Fruit fly (Drosophila melanogaster) whole organism, wandering third instar larva: Measurements from ENCODE around the gene rtv.
A peak's percentile ranks its signal among the peaks of the same experiment; 100 is the strongest.

Experiments
- Abd-B ChIP-seq: fragments of >200 bp; optimal IDR thresholded peaks from 2 replicates; lab custom pipeline; 2017; ENCODE audit warnings: missing biosample characterization, missing genetic modification characterization
- CG32264 ChIP-seq: fragments of 200-800 bp; sonication (Bioruptor generic); optimal IDR thresholded peaks from 2 replicates; lab custom pipeline; 2016; ENCODE audit warnings: missing biosample characterization, missing genetic modification characterization
- CG9705 ChIP-seq: fragments of 200-800 bp; sonication (Bioruptor generic); optimal IDR thresholded peaks from 2 replicates; lab custom pipeline; 2018; ENCODE audit warnings: missing biosample characterization, mild to moderate bottlenecking, missing genetic modification characterization
- CrebA ChIP-seq: fragments of 200-800 bp; sonication (Bioruptor generic); optimal IDR thresholded peaks from 2 replicates; lab custom pipeline; 2016; ENCODE audit warnings: missing biosample characterization, mild to moderate bottlenecking, missing genetic modification characterization, borderline replicate concordance
- Dfd ChIP-seq: fragments of >200 bp; optimal IDR thresholded peaks from 2 replicates; lab custom pipeline; 2017; ENCODE audit warnings: missing biosample characterization, missing genetic modification characterization
- GATAd ChIP-seq: sonication (Bioruptor generic); optimal IDR thresholded peaks from 2 replicates; lab custom pipeline; 2016; ENCODE audit warnings: missing biosample characterization, missing genetic modification characterization
- HLH106 ChIP-seq: fragments of 200-800 bp; optimal IDR thresholded peaks from 3 replicates; lab custom pipeline; 2019; ENCODE audit warnings: missing biosample characterization, mild to moderate bottlenecking, missing genetic modification characterization, moderate library complexity
- Hnf4 ChIP-seq: fragments of 200-800 bp; sonication (Bioruptor generic); optimal IDR thresholded peaks from 2 replicates; lab custom pipeline; 2016; ENCODE audit warnings: missing biosample characterization, mild to moderate bottlenecking, missing genetic modification characterization
- Hr78 ChIP-seq: fragments of >200 bp; optimal IDR thresholded peaks from 2 replicates; lab custom pipeline; 2017; ENCODE audit warnings: missing biosample characterization, missing genetic modification characterization
- Jra ChIP-seq: sonication (Bioruptor generic); optimal IDR thresholded peaks from 2 replicates; lab custom pipeline; 2016; ENCODE audit warnings: missing biosample characterization, missing genetic modification characterization
- Mio ChIP-seq: sonication (Bioruptor generic); optimal IDR thresholded peaks from 2 replicates; lab custom pipeline; 2016; ENCODE audit warnings: missing biosample characterization, missing genetic modification characterization
- Myc ChIP-seq: fragments of >200 bp; optimal IDR thresholded peaks from 2 replicates; lab custom pipeline; 2017
- N ChIP-seq: fragments of >200 bp; optimal IDR thresholded peaks from 2 replicates; lab custom pipeline; 2018; ENCODE audit warnings: missing biosample characterization, missing external identifiers, missing genetic modification characterization
- OdsH ChIP-seq: fragments of 200-800 bp; sonication (Bioruptor generic); optimal IDR thresholded peaks from 2 replicates; lab custom pipeline; 2016; ENCODE audit warnings: missing biosample characterization, mild to moderate bottlenecking, missing genetic modification characterization
- Rel ChIP-seq, 2 experiments: fragments of 200-800 bp; sonication (Bioruptor generic) in 1 of 2; optimal IDR thresholded peaks; 2 replicates in 1 of 2; 3 replicates in 1 of 2; lab custom pipeline; 2016 to 2019; ENCODE audit warnings: mild to moderate bottlenecking in 2 of 2, missing biosample characterization in 2 of 2, missing genetic modification characterization in 2 of 2, moderate library complexity in 1 of 2
- Sp1 ChIP-seq: fragments of 200-800 bp; sonication (Bioruptor generic); optimal IDR thresholded peaks from 3 replicates; lab custom pipeline; 2019; ENCODE audit warnings: missing biosample characterization, mild to moderate bottlenecking, missing genetic modification characterization, moderate library complexity
- Vsx2 ChIP-seq: fragments of 200-300, 225-300 bp; sonication (Bioruptor generic); optimal IDR thresholded peaks from 2 replicates; lab custom pipeline; 2018; ENCODE audit warnings: missing biosample characterization, missing genetic modification characterization; ENCODE audit not compliant: partially characterized antibody
- br ChIP-seq: fragments of 200-800 bp; sonication (Bioruptor generic); optimal IDR thresholded peaks from 2 replicates; lab custom pipeline; 2016; ENCODE audit warnings: missing biosample characterization, missing genetic modification characterization
- brk ChIP-seq: fragments of 200-800 bp; sonication (Bioruptor generic); optimal IDR thresholded peaks from 2 replicates; lab custom pipeline; 2016; ENCODE audit warnings: missing biosample characterization, mild to moderate bottlenecking, missing genetic modification characterization
- dmrt93B ChIP-seq: fragments of 200-800 bp; sonication (Bioruptor generic); optimal IDR thresholded peaks from 2 replicates; lab custom pipeline; 2018; ENCODE audit warnings: missing biosample characterization, mild to moderate bottlenecking, missing genetic modification characterization
- ey ChIP-seq: fragments of 200-800 bp; sonication (Bioruptor generic); optimal IDR thresholded peaks from 2 replicates; lab custom pipeline; 2016; ENCODE audit warnings: missing biosample characterization, missing genetic modification characterization
- fru ChIP-seq: fragments of 200-800 bp; sonication (Bioruptor generic); optimal IDR thresholded peaks from 3 replicates; lab custom pipeline; 2016; ENCODE audit warnings: missing biosample characterization, mild to moderate bottlenecking, missing genetic modification characterization
- jim ChIP-seq: fragments of 175-275, 200-325 bp; sonication (Bioruptor generic); optimal IDR thresholded peaks from 2 replicates; lab custom pipeline; 2016; ENCODE audit warnings: missing biosample characterization, mild to moderate bottlenecking, missing genetic modification characterization
- lola ChIP-seq: fragments of >200 bp; optimal IDR thresholded peaks from 2 replicates; lab custom pipeline; 2017; ENCODE audit warnings: missing biosample characterization, missing genetic modification characterization
- pan ChIP-seq: fragments of >200 bp; optimal IDR thresholded peaks from 2 replicates; lab custom pipeline; 2017
- psq ChIP-seq: fragments of 200-800 bp; sonication (Bioruptor generic); optimal IDR thresholded peaks from 3 replicates; lab custom pipeline; 2017; ENCODE audit warnings: missing biosample characterization, mild to moderate bottlenecking, missing genetic modification characterization, moderate library complexity
- rgr ChIP-seq: fragments of 200-800 bp; sonication (Bioruptor generic); optimal IDR thresholded peaks from 3 replicates; lab custom pipeline; 2016; ENCODE audit warnings: missing biosample characterization, mild to moderate bottlenecking, missing genetic modification characterization
- sv ChIP-seq: fragments of 200-800 bp; sonication (Bioruptor generic); optimal IDR thresholded peaks from 3 replicates; lab custom pipeline; 2016; ENCODE audit warnings: missing biosample characterization, missing genetic modification characterization
- tai ChIP-seq: sonication (Bioruptor generic); optimal IDR thresholded peaks from 2 replicates; lab custom pipeline; 2016; ENCODE audit warnings: missing biosample characterization, missing genetic modification characterization
- usp ChIP-seq: fragments of >200 bp; optimal IDR thresholded peaks from 2 replicates; lab custom pipeline; 2017; ENCODE audit warnings: missing biosample characterization, missing genetic modification characterization
- woc ChIP-seq: sonication (Bioruptor generic); optimal IDR thresholded peaks from 2 replicates; lab custom pipeline; 2016; ENCODE audit warnings: missing biosample characterization, mild to moderate bottlenecking, missing genetic modification characterization

rtv gene

dm6 chrX:11146598-11147176 is 7.1 kb downstream of the rtv start (continued):
- TF ChIP-seq dmrt93B, result no peak
- no peak for TF ChIP-seq Mio
- TF ChIP-seq N (GFP tag; lab: Kevin White, UChicago), result no peak
- TF ChIP-seq Abd-B (GFP tag; lab: Kevin White, UChicago), result no peak
- TF ChIP-seq ey (GFP tag; lab: Kevin White, UChicago), result peak; percentile 28
- TF ChIP-seq OdsH (GFP tag; lab: Kevin White, UChicago), result peak; percentile 20
- peak; percentile 39 for TF ChIP-seq Sp1
- TF ChIP-seq jim (GFP tag; lab: Kevin White, UChicago), result no peak
- no peak for TF ChIP-seq CrebA
- TF ChIP-seq fru (GFP tag; lab: Kevin White, UChicago), result peak; percentile 48
- peak; percentile 40 for TF ChIP-seq rgr (GFP tag; lab: Kevin White, UChicago)
- TF ChIP-seq Hnf4 (GFP tag; lab: Kevin White, UChicago), result no peak
- TF ChIP-seq tai (GFP tag; lab: Kevin White, UChicago), result no peak
- TF ChIP-seq lola, result no peak
- no peak for TF ChIP-seq Jra (GFP tag; lab: Kevin White, UChicago)

DNA sequence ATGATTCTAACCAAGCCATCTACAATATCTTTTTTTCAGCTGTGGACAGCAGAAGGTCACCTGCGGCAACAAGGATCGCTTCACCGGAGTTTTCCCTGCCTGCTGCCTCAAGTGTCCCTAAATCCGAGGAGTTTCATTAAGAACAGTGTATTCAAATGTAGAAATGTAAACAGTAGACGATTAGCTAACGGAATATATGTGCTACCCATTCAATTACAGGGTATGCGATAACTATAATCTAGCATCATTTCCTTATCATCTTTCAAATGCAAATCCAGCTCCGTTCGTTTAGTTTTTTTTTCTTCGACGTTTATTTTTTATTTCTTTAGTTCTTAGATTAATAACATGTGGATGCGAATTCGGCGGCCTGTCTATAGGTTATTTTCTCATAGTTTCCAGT is 9.2 kb downstream of the rtv start:
- TF ChIP-seq HLH106 (tag; lab: Kevin White, UChicago) (no peak), OdsH (GFP tag; lab: Kevin White, UChicago) (no peak), rgr (GFP tag; lab: Kevin White, UChicago) (no peak), lola (no peak), pan (lab: Kevin White, UChicago) (no peak), psq (GFP tag; lab: Kevin White, UChicago) (no peak), sv (GFP tag; lab: Kevin White, UChicago) (no peak), Jra (GFP tag; lab: Kevin White, UChicago) (no peak), dmrt93B (no peak), Hnf4 (GFP tag; lab: Kevin White, UChicago) (no peak), Rel (GFP tag; optimal IDR thresholded peaks at IDR 0.05; lab: Kevin White, UChicago) (no peak), Rel (tag; optimal IDR thresholded peaks at IDR 0.05; lab: Kevin White, UChicago) (no peak), fru (GFP tag; lab: Kevin White, UChicago) (no peak), Vsx2 (GFP tag; lab: Kevin White, UChicago) (no peak), usp (no peak), GATAd (GFP tag; lab: Kevin White, UChicago) (no peak), br (GFP tag; lab: Kevin White, UChicago) (no peak), brk (GFP tag; lab: Kevin White, UChicago) (no peak), Sp1 (no peak), Hr78 (no peak), Dfd (no peak)
- TF ChIP-seq, all 38 proteins: peak for 0

DNA sequence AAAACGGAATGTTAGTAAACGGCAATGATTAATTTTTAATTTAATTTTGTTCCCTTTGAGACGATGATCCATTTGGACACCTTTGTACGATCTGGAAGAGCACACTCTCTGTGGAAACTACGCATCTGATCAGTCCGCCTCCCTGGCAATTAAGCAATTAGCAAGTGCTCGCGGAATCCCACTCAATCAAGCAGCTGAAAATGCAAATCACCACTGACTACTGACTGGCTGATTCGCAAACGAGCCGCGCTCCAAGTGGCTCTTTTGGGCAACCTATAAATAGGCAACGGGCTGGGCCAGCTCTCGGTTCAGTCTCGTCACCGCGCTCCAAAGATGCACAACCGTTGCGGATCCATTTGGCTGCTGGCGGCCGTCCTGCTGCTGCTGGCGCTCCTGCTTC is 10.0 kb downstream of the rtv start, which contains the start of gene CG15201:
Gene CG15201, plus strand, starts transcription at position 301 of the 400 bp plus-strand sequence.
- no peak for TF ChIP-seq HLH106 (tag; lab: Kevin White, UChicago)
- no peak for TF ChIP-seq Jra (GFP tag; lab: Kevin White, UChicago)
- no peak for TF ChIP-seq CG9705
- TF ChIP-seq br (GFP tag; lab: Kevin White, UChicago), result no peak
- no peak for TF ChIP-seq CrebA
- TF ChIP-seq CG32264, result no peak
- no peak for TF ChIP-seq Myc (lab: Kevin White, UChicago)
- TF ChIP-seq woc (GFP tag; lab: Kevin White, UChicago), result no peak
- no peak for TF ChIP-seq Sp1
- no peak for TF ChIP-seq pan (lab: Kevin White, UChicago)
- no peak for TF ChIP-seq tai (GFP tag; lab: Kevin White, UChicago)
- TF ChIP-seq psq (GFP tag; lab: Kevin White, UChicago), result no peak
- no peak for TF ChIP-seq lola
- no peak for TF ChIP-seq Hr78

dm6 chrX:11141785-11142591 is 11.8 kb downstream of the rtv start, which contains the start of the genes CG15199 and CG15202:
Gene CG15199, minus strand, starts transcription at chrX:11141835.
Gene CG15202, plus strand, starts transcription at chrX:11142541.
- TF ChIP-seq GATAd (GFP tag; lab: Kevin White, UChicago) (no peak), N (GFP tag; lab: Kevin White, UChicago) (no peak), rgr (GFP tag; lab: Kevin White, UChicago) (no peak), Rel (GFP tag; optimal IDR thresholded peaks at IDR 0.05; lab: Kevin White, UChicago) (no peak), Rel (tag; optimal IDR thresholded peaks at IDR 0.05; lab: Kevin White, UChicago) (no peak), sv (GFP tag; lab: Kevin White, UChicago) (no peak)
